Worm (Caenorhabditis elegans): ENCODE measurements around the gene oac-20.
"Not testable (repeated sequence)": the region's sequence is repeated elsewhere in the genome, so short reads cannot be mapped to it uniquely, and the experiment has no call there.

Gene oac-20

DNA sequence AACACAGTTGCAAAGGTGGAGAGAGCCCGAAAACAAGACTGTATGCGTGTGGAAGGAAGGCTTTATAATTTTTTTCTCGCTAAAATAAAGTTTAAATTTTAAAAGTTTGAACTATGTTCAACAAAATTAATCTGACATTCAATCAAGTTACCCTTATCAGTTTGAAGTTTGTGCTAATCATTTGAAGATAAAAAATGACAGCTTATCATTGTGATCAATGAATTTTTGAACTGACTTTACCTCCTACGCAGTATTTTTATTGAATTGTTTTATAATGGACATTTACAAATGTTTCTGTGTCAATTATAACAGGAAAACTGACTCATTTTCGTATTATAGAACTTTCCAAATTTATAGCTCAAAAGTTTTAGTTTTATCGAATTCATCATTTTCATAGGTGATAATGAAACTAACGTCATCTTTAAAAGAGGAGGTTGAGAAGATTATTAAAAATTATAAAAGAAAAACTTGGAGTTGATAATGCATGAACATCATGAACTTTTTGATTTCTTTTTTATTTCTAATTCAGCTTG is at the start of gene oac-20:
TSS of gene oac-20 (plus strand) at position 483 of the 533 bp plus-strand sequence.
- TF ChIP-seq unc-62 (GFP tag; optimal IDR thresholded peaks at IDR 0.05) = no peak

ce11 chrV:15929882-15930281 is 48.6 kb upstream of the oac-20 start, which contains the start of gene srbc-77:
Gene srbc-77 (plus strand): TSS chrV:15930182.
- TF ChIP-seq unc-62 (GFP tag; optimal IDR thresholded peaks at IDR 0.05) = not testable (repeated sequence)

DNA sequence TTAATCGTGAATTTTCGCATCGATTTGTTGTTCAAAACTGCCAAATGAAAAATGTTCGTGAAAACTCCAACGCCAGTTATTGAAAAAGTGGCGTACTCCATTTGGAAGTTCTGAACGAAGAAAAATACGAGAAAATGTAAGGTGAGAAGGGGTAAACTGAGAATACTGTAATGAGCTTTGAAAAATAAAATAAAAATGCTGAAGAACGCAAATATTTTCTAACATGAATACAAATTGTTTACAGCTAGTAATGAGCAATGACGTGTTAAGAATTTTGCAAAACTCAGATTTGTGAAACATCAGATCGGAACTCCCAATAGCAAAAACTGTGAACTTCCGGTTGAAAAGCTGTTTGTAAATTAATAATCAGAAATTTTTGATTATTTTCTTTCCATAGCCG is 46.1 kb upstream of the oac-20 start, which contains the start of gene srw-26:
TSS of gene srw-26 (minus strand) at position 101 of the 400 bp plus-strand sequence.
- no peak for TF ChIP-seq unc-62 (GFP tag; optimal IDR thresholded peaks at IDR 0.05)

DNA sequence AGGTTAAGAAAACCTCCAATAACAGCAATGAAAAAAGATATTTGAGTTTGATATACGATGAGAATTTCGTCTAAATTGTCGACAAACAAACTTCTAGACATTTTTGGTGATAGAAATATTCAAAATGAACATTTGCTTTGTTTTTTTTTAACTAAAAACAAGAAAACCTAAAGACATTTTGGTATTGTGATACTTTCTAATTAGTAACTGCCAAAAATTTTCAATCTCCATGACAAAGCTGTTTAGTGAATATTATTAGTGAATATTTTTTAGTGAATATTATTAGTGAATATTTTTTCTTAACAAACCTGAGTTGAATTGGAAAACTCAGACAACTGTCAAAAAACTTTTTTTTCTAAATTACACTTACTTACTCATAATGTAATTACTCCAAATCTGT is 38.3 kb upstream of the oac-20 start, which contains the start of gene srw-55:
TSS of gene srw-55 (minus strand) at position 101 of the 400 bp plus-strand sequence.
- TF ChIP-seq unc-62 (GFP tag; optimal IDR thresholded peaks at IDR 0.05) = no peak

ce11 chrV:15943125-15943524 is 35.4 kb upstream of the oac-20 start, which contains the start of gene srw-53:
Gene srw-53 (plus strand): TSS chrV:15943425.
- no peak for TF ChIP-seq unc-62 (GFP tag; optimal IDR thresholded peaks at IDR 0.05)

DNA sequence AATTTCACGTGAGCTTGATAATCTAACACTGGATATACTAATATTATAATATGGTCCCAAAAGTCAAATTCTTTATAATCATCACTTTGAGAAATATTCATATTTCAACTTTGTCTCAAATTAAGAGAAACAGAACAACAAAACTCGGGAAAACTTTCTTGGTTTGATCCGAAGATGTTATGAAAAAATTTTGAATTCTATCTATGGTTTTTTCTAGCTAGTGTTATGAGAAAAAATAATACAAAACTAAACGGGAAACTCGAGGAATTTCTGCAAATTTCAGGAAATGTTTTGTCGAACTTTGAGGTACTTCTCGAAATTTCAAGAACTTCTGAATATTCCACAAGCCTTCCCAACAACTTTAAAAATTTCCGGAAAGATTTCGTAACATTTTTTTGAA is 27.6 kb upstream of the oac-20 start, which contains the start of gene srw-59:
TSS of gene srw-59 (minus strand) at position 101 of the 400 bp plus-strand sequence.
- TF ChIP-seq unc-62 (GFP tag; optimal IDR thresholded peaks at IDR 0.05) = no peak

- no peak for TF ChIP-seq unc-62 (GFP tag; optimal IDR thresholded peaks at IDR 0.05)
These were observed 25.8 kb upstream of the oac-20 start, which contains the start of gene srw-56 for ce11 chrV:15952762-15953161. Gene srw-56 (minus strand): TSS chrV:15952862.

- no peak for TF ChIP-seq unc-62 (GFP tag; optimal IDR thresholded peaks at IDR 0.05)
These were observed 23.6 kb upstream of the oac-20 start, which contains the start of gene srw-57 for ce11 chrV:15954932-15955331. Gene srw-57 (minus strand): TSS chrV:15955032.

DNA sequence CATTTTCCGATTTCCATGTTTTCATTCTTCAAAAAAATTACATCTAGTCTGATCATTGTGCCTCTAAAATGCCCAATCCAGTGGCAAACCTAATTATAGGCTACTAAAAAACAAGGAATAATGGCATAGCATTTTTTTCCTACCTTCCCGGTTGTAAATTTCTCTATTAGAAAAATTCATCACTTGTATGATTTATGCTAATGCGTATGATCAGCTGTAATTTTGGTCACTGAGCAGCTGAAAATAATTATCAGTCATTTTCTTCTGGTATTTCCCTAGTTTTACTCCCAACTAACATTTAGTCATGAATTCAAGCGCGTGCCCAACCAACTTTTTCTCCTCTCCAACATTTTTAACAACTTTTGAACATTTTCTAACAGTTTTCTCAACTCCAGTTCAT is 23.0 kb upstream of the oac-20 start, which contains the start of gene srh-186:
TSS of gene srh-186 (plus strand) at position 301 of the 400 bp plus-strand sequence.
- TF ChIP-seq unc-62 (GFP tag; optimal IDR thresholded peaks at IDR 0.05) = no peak

- TF ChIP-seq unc-62 (GFP tag; optimal IDR thresholded peaks at IDR 0.05) = no peak
These were observed 21.4 kb upstream of the oac-20 start, which contains the start of gene F36G9.3 for ce11 chrV:15957098-15957497. Gene F36G9.3 (plus strand): TSS chrV:15957398.

ce11 chrV:15959456-15959855 is 19.1 kb upstream of the oac-20 start:
- no peak for TF ChIP-seq unc-62 (GFP tag; optimal IDR thresholded peaks at IDR 0.05)

DNA sequence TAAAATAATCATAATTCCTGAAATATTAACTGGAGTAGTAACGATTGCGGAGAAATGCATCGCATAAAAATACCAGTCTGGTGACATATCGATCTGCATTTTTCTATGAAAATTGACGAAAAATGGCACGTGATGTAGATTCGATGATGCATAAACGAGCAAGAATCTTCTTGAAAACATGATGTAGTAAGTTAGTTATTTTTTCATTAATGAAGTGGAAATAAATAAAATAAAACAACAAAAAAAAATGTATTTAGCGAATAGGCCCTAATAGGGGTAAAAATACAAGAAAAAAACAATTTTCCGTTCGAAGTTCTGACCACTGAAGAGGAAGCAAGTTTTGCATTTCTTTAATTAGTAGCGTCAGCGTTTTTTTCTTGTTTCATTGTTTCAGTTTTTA is 13.4 kb upstream of the oac-20 start, which contains the start of gene sri-2:
TSS of gene sri-2 (minus strand) at position 101 of the 400 bp plus-strand sequence.
- no peak for TF ChIP-seq unc-62 (GFP tag; optimal IDR thresholded peaks at IDR 0.05)

ce11 chrV:15967542-15967941 is 11.0 kb upstream of the oac-20 start, which contains the start of gene sri-1:
Gene sri-1 (minus strand): TSS chrV:15967642.
- TF ChIP-seq unc-62 (GFP tag; optimal IDR thresholded peaks at IDR 0.05) = no peak

DNA sequence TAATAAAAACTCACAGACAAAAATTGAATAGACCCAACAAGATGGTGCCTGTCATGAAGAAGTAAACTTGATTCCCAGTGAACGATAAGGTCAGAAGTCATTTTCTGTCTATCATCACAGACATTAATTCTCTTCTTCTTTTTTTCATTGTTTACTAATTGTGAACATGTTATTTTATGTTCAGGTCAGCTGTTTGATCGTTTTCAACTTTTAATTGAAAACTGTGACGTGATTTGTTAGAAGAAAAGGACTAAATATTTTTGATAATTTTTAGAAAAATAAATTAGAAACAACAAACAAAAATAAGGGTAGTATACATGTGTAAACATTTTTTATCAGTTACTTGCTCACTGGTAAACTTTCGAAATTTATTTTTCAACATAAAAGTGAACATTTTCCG is 8.9 kb upstream of the oac-20 start, which contains the start of gene F36G9.7:
TSS of gene F36G9.7 (minus strand) at position 101 of the 400 bp plus-strand sequence.
- no peak for TF ChIP-seq unc-62 (GFP tag; optimal IDR thresholded peaks at IDR 0.05)

DNA sequence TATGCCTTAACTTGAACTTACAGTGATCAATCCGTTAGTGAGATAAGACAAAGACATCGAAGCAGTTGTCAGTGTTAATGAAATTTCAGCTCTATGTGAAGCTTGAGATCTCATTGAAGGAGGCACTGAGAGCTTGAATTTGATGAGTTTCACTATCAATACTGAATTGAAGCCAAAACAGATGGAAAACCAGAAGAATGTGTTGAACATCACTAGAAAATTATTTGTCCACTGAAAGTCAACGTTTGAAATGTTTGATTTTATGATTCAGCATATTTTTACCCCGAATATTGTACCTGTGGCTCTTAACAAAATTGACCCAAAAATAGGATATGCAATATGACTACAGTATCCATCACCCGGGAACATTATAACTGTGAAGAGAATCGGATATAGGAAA is 7.7 kb upstream of the oac-20 start:
- no peak for TF ChIP-seq unc-62 (GFP tag; optimal IDR thresholded peaks at IDR 0.05)

ce11 chrV:15972484-15972883 is 6.0 kb upstream of the oac-20 start, which contains the start of gene sru-23:
Gene sru-23 (minus strand): TSS chrV:15972584.
- TF ChIP-seq unc-62 (GFP tag; optimal IDR thresholded peaks at IDR 0.05) = no peak

DNA sequence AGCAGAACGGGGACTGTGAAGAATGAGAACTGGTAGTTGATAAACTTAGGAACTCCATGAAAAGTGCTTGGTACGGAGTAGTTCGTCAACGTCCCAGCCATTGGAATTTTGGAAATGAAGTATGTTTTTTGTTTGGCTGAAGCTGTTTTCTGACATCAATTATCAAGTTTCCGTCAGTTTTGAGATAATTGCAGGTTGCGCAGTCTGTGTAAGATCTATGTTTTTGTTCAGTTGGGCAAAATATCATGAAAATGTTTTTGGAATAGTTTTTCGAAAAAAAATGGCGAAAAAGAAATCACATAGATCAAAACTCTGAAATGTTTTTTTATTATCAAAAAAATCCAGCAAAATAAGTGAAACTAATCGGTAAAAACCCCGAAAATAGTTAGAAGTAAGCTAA is 3.7 kb upstream of the oac-20 start, which contains the start of gene sru-22:
TSS of gene sru-22 (minus strand) at position 101 of the 400 bp plus-strand sequence.
- TF ChIP-seq unc-62 (GFP tag; optimal IDR thresholded peaks at IDR 0.05) = no peak

Measured in whole organism, dauer.